Fruit fly (Drosophila melanogaster): Measurements from ENCODE around the gene CG13733.
A peak's percentile ranks its signal among the peaks of the same experiment; 100 is the strongest.

CG13733 gene

DNA sequence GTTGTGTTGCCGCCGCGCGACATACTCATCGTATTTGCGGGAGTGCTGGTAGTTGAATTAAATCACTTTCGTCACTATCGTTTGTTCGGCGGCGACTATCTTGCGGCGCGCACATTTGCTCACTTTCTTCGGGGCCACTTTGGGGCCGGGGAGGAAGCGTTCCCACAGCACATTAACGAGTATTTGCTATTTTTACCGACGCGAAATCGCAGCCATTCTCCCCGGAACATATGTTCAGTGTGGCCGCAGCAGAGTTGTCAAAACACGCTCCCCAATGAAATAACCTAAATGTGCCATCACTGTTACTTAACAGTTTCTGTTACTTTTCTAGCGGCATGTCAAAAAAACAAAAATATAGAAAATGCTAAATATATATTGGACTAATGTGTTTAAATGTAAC lies 45.8 kb downstream of the CG13733 start, which contains the start of gene frc:
frc (minus strand) TSS at position 244 of the 400 bp plus-strand sequence.
- TF ChIP-seq Rel (GFP tag; optimal IDR thresholded peaks at IDR 0.05): no peak
- peak; percentile 5 for TF ChIP-seq Rel (tag; optimal IDR thresholded peaks at IDR 0.05)
- TF ChIP-seq jim (GFP tag; optimal IDR thresholded peaks at IDR 0.05): no peak
- TF ChIP-seq Hr83 (GFP tag; optimal IDR thresholded peaks at IDR 0.05; ENCODE audit: poor library complexity, severe bottlenecking): no peak
- TF ChIP-seq woc (GFP tag; optimal IDR thresholded peaks at IDR 0.05): no peak
- no peak for TF ChIP-seq usp (GFP tag; optimal IDR thresholded peaks at IDR 0.05)
- no peak for TF ChIP-seq pan (optimal IDR thresholded peaks at IDR 0.05)
- no peak for TF ChIP-seq dsf (GFP tag; optimal IDR thresholded peaks at IDR 0.05; ENCODE audit: borderline replicate concordance)
- TF ChIP-seq Hr78 (GFP tag; optimal IDR thresholded peaks at IDR 0.05): no peak

DNA sequence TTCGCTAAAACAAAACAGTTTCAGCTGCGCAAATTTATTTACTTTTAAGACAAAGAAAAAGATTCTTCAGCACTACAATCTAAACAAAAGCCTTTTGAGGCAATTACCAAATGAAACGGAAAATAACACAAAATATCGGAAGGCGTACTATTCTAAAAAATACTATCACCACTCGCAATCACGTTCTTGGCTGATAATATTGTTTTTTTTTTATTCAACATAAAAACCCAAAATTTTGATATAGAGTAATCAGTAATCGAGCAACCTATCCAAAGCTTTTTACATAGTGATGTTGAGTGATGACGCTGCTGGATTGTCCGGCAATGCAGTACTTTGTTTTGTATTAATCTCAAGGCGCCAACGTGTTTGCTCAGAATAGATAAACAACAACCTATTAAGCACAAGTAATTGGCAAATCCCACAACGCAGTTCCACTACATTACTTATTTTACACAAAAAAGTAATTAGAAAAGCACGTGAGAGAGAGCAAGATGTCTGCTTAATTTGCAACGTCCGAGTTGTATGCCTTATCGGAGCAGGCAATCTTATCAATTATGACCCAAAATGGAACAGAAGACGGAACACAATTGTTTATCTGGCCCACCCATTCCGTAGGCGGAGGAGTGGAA lies 47.7 kb downstream of the CG13733 start:
- peak in 1 of 2 experiments; percentile 33 for TF ChIP-seq foxo (GFP tag; optimal IDR thresholded peaks at IDR 0.05)
- peak; percentile 14 for TF ChIP-seq br (GFP tag; optimal IDR thresholded peaks at IDR 0.05)
- TF ChIP-seq h (GFP tag; optimal IDR thresholded peaks at IDR 0.05): peak; percentile 5
- TF ChIP-seq Hnf4 (GFP tag; optimal IDR thresholded peaks at IDR 0.05): no peak
- no peak for TF ChIP-seq Dif (GFP tag; optimal IDR thresholded peaks at IDR 0.05; ENCODE audit: partially characterized antibody)
- peak; percentile 20 for TF ChIP-seq woc (GFP tag; optimal IDR thresholded peaks at IDR 0.05)
- peak; percentile 22 for TF ChIP-seq ey (GFP tag; optimal IDR thresholded peaks at IDR 0.05)
- peak; percentile 47 for TF ChIP-seq fru (GFP tag; optimal IDR thresholded peaks at IDR 0.05)
- peak; percentile 21 for TF ChIP-seq CG32264 (GFP tag; optimal IDR thresholded peaks at IDR 0.05)

DNA sequence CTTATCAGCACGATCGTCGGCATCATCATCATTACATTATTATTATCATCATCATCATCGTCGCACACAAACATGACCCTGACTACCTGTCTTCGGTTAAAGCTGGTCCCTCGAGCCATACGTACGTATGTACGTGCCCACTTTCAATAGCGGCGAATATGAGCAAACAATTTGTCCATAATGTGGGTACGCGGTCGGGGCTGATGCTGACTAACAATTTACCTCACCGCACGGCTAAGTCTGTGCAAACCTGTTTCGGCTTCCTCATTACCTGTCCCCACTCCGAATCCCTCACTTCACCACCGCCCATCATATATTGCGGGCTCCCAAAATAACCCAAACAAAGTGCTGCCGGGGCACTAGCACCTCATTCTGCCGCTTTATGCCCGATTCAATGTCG lies 48.3 kb downstream of the CG13733 start:
- TF ChIP-seq lola (GFP tag; optimal IDR thresholded peaks at IDR 0.05) (no peak), Sp1 (GFP tag; optimal IDR thresholded peaks at IDR 0.05) (no peak), woc (GFP tag; optimal IDR thresholded peaks at IDR 0.05) (no peak), Dfd (GFP tag; optimal IDR thresholded peaks at IDR 0.05) (no peak), rgr (GFP tag; optimal IDR thresholded peaks at IDR 0.05) (no peak), tai (GFP tag; optimal IDR thresholded peaks at IDR 0.05) (no peak), CrebA (GFP tag; optimal IDR thresholded peaks at IDR 0.05; ENCODE audit: borderline replicate concordance) (no peak), Jra (GFP tag; optimal IDR thresholded peaks at IDR 0.05) (peak; percentile 48), dsf (GFP tag; optimal IDR thresholded peaks at IDR 0.05; ENCODE audit: borderline replicate concordance) (no peak), OdsH (GFP tag; optimal IDR thresholded peaks at IDR 0.05) (no peak), fru (GFP tag; optimal IDR thresholded peaks at IDR 0.05) (no peak), Mio (GFP tag; optimal IDR thresholded peaks at IDR 0.05) (no peak), h (GFP tag; optimal IDR thresholded peaks at IDR 0.05) (peak; percentile 1), CG32264 (GFP tag; optimal IDR thresholded peaks at IDR 0.05) (no peak), dmrt93B (GFP tag; optimal IDR thresholded peaks at IDR 0.05) (no peak), CG9705 (GFP tag; optimal IDR thresholded peaks at IDR 0.05) (no peak), dl (GFP tag; optimal IDR thresholded peaks at IDR 0.05; ENCODE audit: insufficient read depth in 1 of 2, partially characterized antibody in 2 of 2) (peak in 1 of 2 experiments; percentile 44), Dif (GFP tag; optimal IDR thresholded peaks at IDR 0.05; ENCODE audit: partially characterized antibody) (peak; percentile 80), ey (GFP tag; optimal IDR thresholded peaks at IDR 0.05) (no peak), jim (GFP tag; optimal IDR thresholded peaks at IDR 0.05) (no peak), br (GFP tag; optimal IDR thresholded peaks at IDR 0.05) (peak; percentile 6), Rel (GFP tag; optimal IDR thresholded peaks at IDR 0.05) (no peak), Rel (tag; optimal IDR thresholded peaks at IDR 0.05) (no peak)

DNA sequence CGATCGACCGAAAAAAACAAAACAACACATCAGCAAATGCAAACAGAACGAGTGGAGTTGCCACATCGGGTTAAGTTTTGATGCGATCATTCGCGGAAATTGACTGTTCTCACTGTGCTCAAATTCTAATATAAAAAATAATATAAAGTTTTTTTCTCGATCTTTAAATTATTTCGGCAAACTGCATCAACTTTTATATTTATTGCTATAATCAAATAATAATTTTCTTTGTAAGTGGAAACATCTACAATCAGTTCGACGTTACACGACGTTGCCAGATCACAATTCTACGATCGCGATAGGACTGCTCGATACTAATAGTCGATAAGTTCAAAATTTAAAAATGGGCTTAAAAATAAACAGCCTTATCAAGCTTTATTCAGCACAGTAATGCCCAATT lies 49.9 kb downstream of the CG13733 start, which contains the start of gene Gorab:
Gorab (minus strand) TSS at position 58 of the 400 bp plus-strand sequence.
- TF ChIP-seq Rel (GFP tag; optimal IDR thresholded peaks at IDR 0.05): no peak
- TF ChIP-seq Rel (tag; optimal IDR thresholded peaks at IDR 0.05): peak; percentile 59
- peak; percentile 67 for TF ChIP-seq CG9705 (GFP tag; optimal IDR thresholded peaks at IDR 0.05)
- TF ChIP-seq foxo (GFP tag; optimal IDR thresholded peaks at IDR 0.05): peak in 1 of 2 experiments; percentile 87
- peak; percentile 84 for TF ChIP-seq OdsH (GFP tag; optimal IDR thresholded peaks at IDR 0.05)
- TF ChIP-seq psq (GFP tag; optimal IDR thresholded peaks at IDR 0.05): peak; percentile 78
- TF ChIP-seq Jra (GFP tag; optimal IDR thresholded peaks at IDR 0.05): peak; percentile 56
- peak; percentile 74 for TF ChIP-seq Hr83 (GFP tag; optimal IDR thresholded peaks at IDR 0.05; ENCODE audit: poor library complexity, severe bottlenecking)
- TF ChIP-seq CG32264 (GFP tag; optimal IDR thresholded peaks at IDR 0.05): peak; percentile 75
- TF ChIP-seq usp (GFP tag; optimal IDR thresholded peaks at IDR 0.05): no peak
- TF ChIP-seq brk (GFP tag; optimal IDR thresholded peaks at IDR 0.05): peak; percentile 74
- TF ChIP-seq rgr (GFP tag; optimal IDR thresholded peaks at IDR 0.05): peak; percentile 89
- peak; percentile 87 for TF ChIP-seq sv (GFP tag; optimal IDR thresholded peaks at IDR 0.05)
- TF ChIP-seq Abd-B (GFP tag; optimal IDR thresholded peaks at IDR 0.05): no peak
- TF ChIP-seq br (GFP tag; optimal IDR thresholded peaks at IDR 0.05): peak; percentile 74
- TF ChIP-seq woc (GFP tag; optimal IDR thresholded peaks at IDR 0.05): peak; percentile 70
- TF ChIP-seq dsf (GFP tag; optimal IDR thresholded peaks at IDR 0.05; ENCODE audit: borderline replicate concordance): peak; percentile 70
- peak; percentile 50 for TF ChIP-seq jim (GFP tag; optimal IDR thresholded peaks at IDR 0.05)
- peak; percentile 88 for TF ChIP-seq Hnf4 (GFP tag; optimal IDR thresholded peaks at IDR 0.05)
- TF ChIP-seq sage (GFP tag; optimal IDR thresholded peaks at IDR 0.05): peak; percentile 77
- peak; percentile 92 for TF ChIP-seq HLH106 (tag; optimal IDR thresholded peaks at IDR 0.05)
- TF ChIP-seq dmrt93B (GFP tag; optimal IDR thresholded peaks at IDR 0.05): peak; percentile 87
- peak; percentile 67 for TF ChIP-seq GATAd (GFP tag; optimal IDR thresholded peaks at IDR 0.05)
- peak; percentile 72 for TF ChIP-seq Sp1 (GFP tag; optimal IDR thresholded peaks at IDR 0.05)
- TF ChIP-seq ey (GFP tag; optimal IDR thresholded peaks at IDR 0.05): peak; percentile 87
- peak; percentile 80 for TF ChIP-seq fru (GFP tag; optimal IDR thresholded peaks at IDR 0.05)
- TF ChIP-seq dl (GFP tag; optimal IDR thresholded peaks at IDR 0.05; ENCODE audit: insufficient read depth in 1 of 2, partially characterized antibody in 2 of 2): no peak
- no peak for TF ChIP-seq Dif (GFP tag; optimal IDR thresholded peaks at IDR 0.05; ENCODE audit: partially characterized antibody)
- TF ChIP-seq Mio (GFP tag; optimal IDR thresholded peaks at IDR 0.05): peak; percentile 2
- peak; percentile 92 for TF ChIP-seq h (GFP tag; optimal IDR thresholded peaks at IDR 0.05)
- TF ChIP-seq Myc (optimal IDR thresholded peaks at IDR 0.05): no peak
- TF ChIP-seq N (GFP tag; optimal IDR thresholded peaks at IDR 0.05): no peak
